Worm (Caenorhabditis elegans): Measurements from ENCODE around the gene F40G9.18.

F40G9.18 gene

ce11 chrIII:134194-134593 lies 35.2 kb downstream of the F40G9.18 start, which contains the start of gene pals-25:
Gene pals-25, plus strand, starts transcription at chrIII:134494.
- no peak for TF ChIP-seq ceh-83 (GFP tag; optimal IDR thresholded peaks at IDR 0.05)
- TF ChIP-seq unc-39 (tag; optimal IDR thresholded peaks at IDR 0.05): no peak
- no peak for TF ChIP-seq elt-1 (tag; optimal IDR thresholded peaks at IDR 0.05; ENCODE audit: borderline replicate concordance, insufficient read depth)
- no peak for TF ChIP-seq nhr-2 (tag; optimal IDR thresholded peaks at IDR 0.05)
- no peak for TF ChIP-seq ceh-43 (GFP tag; optimal IDR thresholded peaks at IDR 0.05)
- TF ChIP-seq sem-2 (GFP tag; optimal IDR thresholded peaks at IDR 0.05): no peak
- TF ChIP-seq nhr-237 (tag; optimal IDR thresholded peaks at IDR 0.05): no peak
- no peak for TF ChIP-seq ham-2 (GFP tag; optimal IDR thresholded peaks at IDR 0.05)
- no peak for TF ChIP-seq mab-5 (tag; optimal IDR thresholded peaks at IDR 0.05)
- no peak for TF ChIP-seq lin-32 (GFP tag; optimal IDR thresholded peaks at IDR 0.05)

ce11 chrIII:132118-132517 lies 37.3 kb downstream of the F40G9.18 start, which contains the start of gene pals-22:
Gene pals-22, plus strand, starts transcription at chrIII:132418.
- TF ChIP-seq mab-5 (tag; optimal IDR thresholded peaks at IDR 0.05) (no peak), elt-3 (tag; optimal IDR thresholded peaks at IDR 0.05) (no peak), nhr-12 (tag; optimal IDR thresholded peaks at IDR 0.05) (no peak), lsy-2 (tag; optimal IDR thresholded peaks at IDR 0.05) (no peak), unc-120 (tag; optimal IDR thresholded peaks at IDR 0.05; ENCODE audit: poor library complexity, severe bottlenecking) (no peak), nhr-28 (tag; optimal IDR thresholded peaks at IDR 0.05) (no peak), hlh-1 (tag; optimal IDR thresholded peaks at IDR 0.05) (no peak), ces-1 (GFP tag; optimal IDR thresholded peaks at IDR 0.05) (no peak), tbx-8 (GFP tag; optimal IDR thresholded peaks at IDR 0.05) (no peak), ztf-11 (tag; optimal IDR thresholded peaks at IDR 0.05) (no peak), ceh-39 (tag; optimal IDR thresholded peaks at IDR 0.05) (no peak), drap-1 (GFP tag; optimal IDR thresholded peaks at IDR 0.05) (no peak), zip-8 (tag; optimal IDR thresholded peaks at IDR 0.05) (no peak), mls-2 (tag; optimal IDR thresholded peaks at IDR 0.05) (no peak), unc-62 (GFP tag; optimal IDR thresholded peaks at IDR 0.05) (no peak), pha-4 (tag; optimal IDR thresholded peaks at IDR 0.05) (no peak)

DNA sequence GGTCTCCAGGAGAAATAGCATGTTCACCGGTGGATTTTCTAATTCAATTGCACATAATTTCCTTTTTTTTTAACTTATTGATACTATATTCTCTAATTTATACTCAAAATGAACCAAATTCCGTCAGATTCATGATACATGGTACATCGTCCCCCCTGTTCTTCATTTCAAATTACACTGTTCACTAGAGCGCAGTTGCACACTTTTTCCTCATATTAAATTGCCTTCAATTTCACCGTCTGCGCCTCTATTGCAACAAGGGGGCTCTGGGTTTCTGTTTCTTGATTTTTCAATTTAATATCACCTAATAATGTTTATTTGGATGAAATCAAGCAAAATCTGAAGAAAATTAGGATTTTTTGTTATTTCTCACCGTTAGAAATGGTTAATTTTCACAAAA lies 37.8 kb downstream of the F40G9.18 start:
- peak; percentile 34 for TF ChIP-seq lsy-2 (tag; optimal IDR thresholded peaks at IDR 0.05)
- peak; percentile 52 for TF ChIP-seq pha-4 (tag; optimal IDR thresholded peaks at IDR 0.05)
- TF ChIP-seq unc-120 (tag; optimal IDR thresholded peaks at IDR 0.05; ENCODE audit: poor library complexity, severe bottlenecking): peak; percentile 3
- TF ChIP-seq ceh-43 (GFP tag; optimal IDR thresholded peaks at IDR 0.05): no peak
- no peak for TF ChIP-seq unc-62 (GFP tag; optimal IDR thresholded peaks at IDR 0.05)
- peak; percentile 96 for TF ChIP-seq ces-1 (GFP tag; optimal IDR thresholded peaks at IDR 0.05)
- peak; percentile 11 for TF ChIP-seq nhr-237 (tag; optimal IDR thresholded peaks at IDR 0.05)
- peak; percentile 39 for TF ChIP-seq mab-5 (tag; optimal IDR thresholded peaks at IDR 0.05)
- peak; percentile 45 for TF ChIP-seq mep-1 (tag; optimal IDR thresholded peaks at IDR 0.05)
- TF ChIP-seq blmp-1 (tag; optimal IDR thresholded peaks at IDR 0.05): no peak

ce11 chrIII:130650-131049 lies 38.7 kb downstream of the F40G9.18 start, which contains the start of the genes nhr-280 and C29F9.2:
Gene nhr-280, minus strand, starts transcription at chrIII:130750.
Gene C29F9.2, plus strand, starts transcription at chrIII:130947.
- TF ChIP-seq unc-62 (GFP tag; optimal IDR thresholded peaks at IDR 0.05): no peak
- no peak for TF ChIP-seq hlh-1 (tag; optimal IDR thresholded peaks at IDR 0.05)
- TF ChIP-seq flh-1 (GFP tag; optimal IDR thresholded peaks at IDR 0.05): no peak
- TF ChIP-seq nhr-2 (tag; optimal IDR thresholded peaks at IDR 0.05): no peak
- TF ChIP-seq elt-3 (tag; optimal IDR thresholded peaks at IDR 0.05): no peak
- TF ChIP-seq unc-120 (tag; optimal IDR thresholded peaks at IDR 0.05; ENCODE audit: poor library complexity, severe bottlenecking): no peak

DNA sequence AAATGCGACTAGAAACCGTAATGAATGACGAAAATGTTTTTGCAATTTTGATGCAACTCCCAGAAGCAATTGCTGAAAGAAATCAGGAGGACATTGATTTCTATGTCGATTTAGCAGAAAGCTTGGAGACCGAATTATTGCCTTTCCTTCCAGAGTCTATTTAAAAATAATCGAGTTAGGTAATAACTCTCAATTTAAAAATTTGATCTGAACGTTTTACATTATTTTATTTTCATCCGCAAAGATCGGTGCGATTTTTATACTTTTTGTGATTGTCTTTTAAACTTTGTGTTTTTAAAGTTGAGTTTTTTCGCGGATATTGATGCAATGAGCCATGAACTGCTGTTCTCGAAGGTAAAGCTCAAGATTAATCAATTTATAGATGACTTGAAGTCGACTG lies 44.9 kb downstream of the F40G9.18 start, which contains the start of gene pals-23:
Gene pals-23 (plus strand): TSS at position 301 of the 400 bp plus-strand sequence.
- no peak for TF ChIP-seq nhr-2 (tag; optimal IDR thresholded peaks at IDR 0.05)
- no peak for TF ChIP-seq ces-1 (GFP tag; optimal IDR thresholded peaks at IDR 0.05)
- TF ChIP-seq nhr-237 (tag; optimal IDR thresholded peaks at IDR 0.05): no peak
- no peak for TF ChIP-seq unc-39 (tag; optimal IDR thresholded peaks at IDR 0.05)
- TF ChIP-seq ceh-39 (tag; optimal IDR thresholded peaks at IDR 0.05): no peak
- no peak for TF ChIP-seq ceh-83 (GFP tag; optimal IDR thresholded peaks at IDR 0.05)
- TF ChIP-seq ztf-11 (tag; optimal IDR thresholded peaks at IDR 0.05): no peak
- TF ChIP-seq bed-3 (GFP tag; optimal IDR thresholded peaks at IDR 0.05): no peak
- TF ChIP-seq mls-2 (tag; optimal IDR thresholded peaks at IDR 0.05): no peak
- no peak for TF ChIP-seq mab-5 (tag; optimal IDR thresholded peaks at IDR 0.05)
- TF ChIP-seq unc-120 (tag; optimal IDR thresholded peaks at IDR 0.05; ENCODE audit: poor library complexity, severe bottlenecking): no peak
- TF ChIP-seq flh-1 (GFP tag; optimal IDR thresholded peaks at IDR 0.05): no peak
- no peak for TF ChIP-seq nhr-12 (tag; optimal IDR thresholded peaks at IDR 0.05)
- no peak for TF ChIP-seq ham-2 (GFP tag; optimal IDR thresholded peaks at IDR 0.05)
- TF ChIP-seq M03D4.4 (tag; optimal IDR thresholded peaks at IDR 0.05): no peak
- no peak for TF ChIP-seq unc-62 (GFP tag; optimal IDR thresholded peaks at IDR 0.05)
- TF ChIP-seq ceh-43 (GFP tag; optimal IDR thresholded peaks at IDR 0.05): no peak
- no peak for TF ChIP-seq hlh-1 (tag; optimal IDR thresholded peaks at IDR 0.05)
- TF ChIP-seq mep-1 (tag; optimal IDR thresholded peaks at IDR 0.05): no peak
- no peak for TF ChIP-seq nhr-76 (tag; optimal IDR thresholded peaks at IDR 0.05)

Data from whole organism, mixed stage, embryonic.